Fruit fly (Drosophila melanogaster) whole organism, wandering third instar larva: ENCODE data around the gene Taf2.

Source experiments
- GATAd ChIP-seq: sonication (Bioruptor generic); optimal IDR thresholded peaks from 2 replicates; lab custom pipeline; 2016; ENCODE audit warnings: missing biosample characterization, missing genetic modification characterization
- Myc ChIP-seq: fragments of >200 bp; optimal IDR thresholded peaks from 2 replicates; lab custom pipeline; 2017
- OdsH ChIP-seq: fragments of 200-800 bp; sonication (Bioruptor generic); optimal IDR thresholded peaks from 2 replicates; lab custom pipeline; 2016; ENCODE audit warnings: missing biosample characterization, mild to moderate bottlenecking, missing genetic modification characterization
- br ChIP-seq: fragments of 200-800 bp; sonication (Bioruptor generic); optimal IDR thresholded peaks from 2 replicates; lab custom pipeline; 2016; ENCODE audit warnings: missing biosample characterization, missing genetic modification characterization
- h ChIP-seq: fragments of 200-800 bp; sonication (Bioruptor generic); optimal IDR thresholded peaks from 3 replicates; lab custom pipeline; 2016; ENCODE audit warnings: missing biosample characterization, mild to moderate bottlenecking, missing genetic modification characterization
- lola ChIP-seq: fragments of >200 bp; optimal IDR thresholded peaks from 2 replicates; lab custom pipeline; 2017; ENCODE audit warnings: missing biosample characterization, missing genetic modification characterization

- TF ChIP-seq lola (no peak), GATAd (no peak), br (GFP tag; lab: Kevin White, UChicago) (no peak), Myc (no peak), OdsH (GFP tag; lab: Kevin White, UChicago) (no peak), h (peak; percentile 62)
Observed at dm6 chr3L:9853895-9854470, 34.5 kb downstream of the Taf2 start.
